Fruit fly (Drosophila melanogaster): Measurements from ENCODE around the gene CG43348.

dm6 chr2L:1211528-1211927 lies 12.3 kb downstream of the CG43348 start:
- TF ChIP-seq ttk (optimal IDR thresholded peaks at IDR 0.05) (no peak), psq (optimal IDR thresholded peaks at IDR 0.05) (no peak), Sin3A (optimal IDR thresholded peaks at IDR 0.05) (no peak), Myc (optimal IDR thresholded peaks at IDR 0.05) (no peak), h (optimal IDR thresholded peaks at IDR 0.05) (no peak)
